8 worm cellular contexts compared by ENCODE assay signal in the genomic region with DNA sequence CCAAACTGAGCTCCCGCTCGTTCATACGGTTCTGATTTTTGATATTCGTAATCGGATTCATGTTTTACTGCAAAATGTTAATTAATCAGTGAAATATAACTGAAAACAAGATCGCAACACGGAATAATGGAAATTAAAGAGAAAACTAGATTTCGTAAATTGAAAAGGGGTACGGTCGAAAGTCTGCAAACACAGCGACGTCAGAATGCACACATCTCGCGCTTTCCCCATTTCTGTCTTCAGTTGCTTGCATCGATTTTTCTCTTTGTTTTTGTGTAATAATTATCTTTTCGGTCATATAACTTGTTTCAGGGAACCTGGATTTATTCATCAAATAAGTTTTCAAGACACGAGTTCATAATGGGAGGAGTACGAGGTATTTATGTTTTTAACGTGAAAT.
TF ChIP-seq lines count a peak whose summit lies in the region.

A gene (minus strand): TSS at position 74 of the 400 bp plus-strand sequence.
A gene (plus strand): TSS at position 306 of the 400 bp plus-strand sequence.

TF ChIP-seq in whole organism, L1 larva, 84 proteins besides CTCF, POLR2A, EP300 and RAD21 (continues in another document):
- TF ChIP-seq grh-1 (GFP tag; IDR thresholded peaks at IDR 0.05; lab: Robert Waterston, UW): no peak
- TF ChIP-seq vab-15 (tag; optimal IDR thresholded peaks at IDR 0.05; lab: Kevin White, UChicago): no peak
- no peak for TF ChIP-seq nhr-84 (tag; optimal IDR thresholded peaks at IDR 0.05; lab: Kevin White, UChicago)
- TF ChIP-seq lin-13 (GFP tag; optimal IDR thresholded peaks at IDR 0.05; lab: Kevin White, UChicago): peak; percentile 6
- peak; percentile 58 for TF ChIP-seq nhr-71 (tag; optimal IDR thresholded peaks at IDR 0.05; lab: Kevin White, UChicago)
- peak; percentile 37 to 69 for TF ChIP-seq lin-35 (GFP tag; optimal IDR thresholded peaks at IDR 0.05; lab: Kevin White, UChicago)
- TF ChIP-seq nhr-76 (tag; optimal IDR thresholded peaks at IDR 0.05; lab: Kevin White, UChicago): no peak
- TF ChIP-seq mdl-1 (tag; optimal IDR thresholded peaks at IDR 0.05; lab: Kevin White, UChicago): no peak
- TF ChIP-seq unc-86 (tag; optimal IDR thresholded peaks at IDR 0.05; lab: Kevin White, UChicago): peak; percentile 8
- peak; percentile 51 for TF ChIP-seq blmp-1 (tag; optimal IDR thresholded peaks at IDR 0.05; lab: Kevin White, UChicago)
- TF ChIP-seq xbp-1 (tag; optimal IDR thresholded peaks at IDR 0.05; lab: Kevin White, UChicago): peak; percentile 37

TF ChIP-seq in whole organism, L2 larva, 48 proteins besides CTCF, POLR2A, EP300 and RAD21 (continues in another document):
- peak; percentile 26 for TF ChIP-seq fos-1 (tag; optimal IDR thresholded peaks at IDR 0.05; lab: Kevin White, UChicago)
- TF ChIP-seq ztf-11 (tag; optimal IDR thresholded peaks at IDR 0.05; lab: Kevin White, UChicago): no peak
- TF ChIP-seq gmeb-1 (tag; optimal IDR thresholded peaks at IDR 0.05; lab: Kevin White, UChicago): no peak
- TF ChIP-seq nhr-129 (tag; optimal IDR thresholded peaks at IDR 0.05; lab: Kevin White, UChicago): peak; percentile 53
- peak; percentile 24 for TF ChIP-seq lin-11 (tag; optimal IDR thresholded peaks at IDR 0.05; lab: Kevin White, UChicago)
- TF ChIP-seq peb-1 (tag; optimal IDR thresholded peaks at IDR 0.05; lab: Kevin White, UChicago): no peak
- no peak for TF ChIP-seq ztf-4 (tag; optimal IDR thresholded peaks at IDR 0.05; lab: Kevin White, UChicago)
- no peak for TF ChIP-seq Y55F3AM.14 (GFP tag; optimal IDR thresholded peaks at IDR 0.05; lab: Kevin White, UChicago)
- peak; percentile 22 for TF ChIP-seq sma-3 (GFP tag; optimal IDR thresholded peaks at IDR 0.05; lab: Kevin White, UChicago)
- no peak for TF ChIP-seq aly-2 (tag; optimal IDR thresholded peaks at IDR 0.05; lab: Kevin White, UChicago)
- no peak for TF ChIP-seq ceh-82 (tag; optimal IDR thresholded peaks at IDR 0.05; lab: Kevin White, UChicago)

TF ChIP-seq in whole organism, L3 larva, 47 proteins besides CTCF, POLR2A, EP300 and RAD21 (continues in another document):
- no peak for TF ChIP-seq eor-1 (tag; optimal IDR thresholded peaks at IDR 0.05; lab: Kevin White, UChicago)
- TF ChIP-seq nhr-28 (tag; optimal IDR thresholded peaks at IDR 0.05; lab: Kevin White, UChicago): no peak
- TF ChIP-seq ceh-16 (tag; optimal IDR thresholded peaks at IDR 0.05; lab: Kevin White, UChicago): no peak
- peak; percentile 44 for TF ChIP-seq lin-39 (tag; optimal IDR thresholded peaks at IDR 0.05; lab: Kevin White, UChicago)
- TF ChIP-seq nhr-25 (tag; optimal IDR thresholded peaks at IDR 0.05; lab: Kevin White, UChicago): peak; percentile 28
- peak; percentile 16 for TF ChIP-seq lin-15B (tag; optimal IDR thresholded peaks at IDR 0.05; lab: Kevin White, UChicago)
- peak; percentile 8 for TF ChIP-seq nhr-43 (tag; optimal IDR thresholded peaks at IDR 0.05; lab: Kevin White, UChicago; ENCODE audit: poor library complexity, severe bottlenecking)
- peak; percentile 15 for TF ChIP-seq sea-2 (GFP tag; optimal IDR thresholded peaks at IDR 0.05; lab: Kevin White, UChicago)
- TF ChIP-seq unc-39 (tag; optimal IDR thresholded peaks at IDR 0.05; lab: Kevin White, UChicago): no peak
- TF ChIP-seq hmg-11 (tag; optimal IDR thresholded peaks at IDR 0.05; lab: Kevin White, UChicago): peak; percentile 79
- no peak for TF ChIP-seq elt-3 (tag; optimal IDR thresholded peaks at IDR 0.05; lab: Kevin White, UChicago)

TF ChIP-seq in whole organism, L4 larva, 104 proteins besides CTCF, POLR2A, EP300 and RAD21 (continues in another document):
- TF ChIP-seq nhr-102 (tag; optimal IDR thresholded peaks at IDR 0.05; lab: Kevin White, UChicago) (no peak), rbr-2 (tag; optimal IDR thresholded peaks at IDR 0.05; lab: Kevin White, UChicago) (peak; percentile 1), nhr-25 (tag; optimal IDR thresholded peaks at IDR 0.05; lab: Kevin White, UChicago; ENCODE audit: borderline replicate concordance, insufficient read depth) (no peak), nhr-28 (tag; optimal IDR thresholded peaks at IDR 0.05; lab: Kevin White, UChicago) (no peak), zip-2 (tag; optimal IDR thresholded peaks at IDR 0.05; lab: Kevin White, UChicago) (no peak), fos-1 (tag; optimal IDR thresholded peaks at IDR 0.05; lab: Kevin White, UChicago) (no peak), mep-1 (tag; optimal IDR thresholded peaks at IDR 0.05; lab: Kevin White, UChicago) (no peak), unc-62 (GFP tag; optimal IDR thresholded peaks at IDR 0.05 in 1 of 2; lab: Kevin White, UChicago) (peak in 1 of 2 experiments; percentile 89), unc-62 (tag; optimal IDR thresholded peaks at IDR 0.05; lab: Kevin White, UChicago) (no peak), lsy-2 (tag; optimal IDR thresholded peaks at IDR 0.05; lab: Kevin White, UChicago) (peak in 1 of 2 experiments; percentile 93)

TF ChIP-seq in whole organism, late embryonic, 69 proteins besides CTCF, POLR2A, EP300 and RAD21 (continues in another document):
- peak; percentile 78 for TF ChIP-seq ceh-48 (tag; optimal IDR thresholded peaks at IDR 0.05; lab: Kevin White, UChicago)
- TF ChIP-seq elt-4 (tag; optimal IDR thresholded peaks at IDR 0.05; lab: Kevin White, UChicago): no peak
- TF ChIP-seq ceh-2 (tag; optimal IDR thresholded peaks at IDR 0.05; lab: Kevin White, UChicago): no peak
- no peak for TF ChIP-seq fkh-10 (GFP tag; optimal IDR thresholded peaks at IDR 0.05; lab: Kevin White, UChicago)
- TF ChIP-seq nfya-1 (tag; optimal IDR thresholded peaks at IDR 0.05; lab: Kevin White, UChicago): no peak
- no peak for TF ChIP-seq ceh-9 (tag; optimal IDR thresholded peaks at IDR 0.05; lab: Kevin White, UChicago)
- TF ChIP-seq hlh-13 (GFP tag; optimal IDR thresholded peaks at IDR 0.05; lab: Kevin White, UChicago): no peak
- peak; percentile 3 for TF ChIP-seq dve-1 (tag; optimal IDR thresholded peaks at IDR 0.05; lab: Kevin White, UChicago)
- peak; percentile 86 for TF ChIP-seq unc-42 (tag; optimal IDR thresholded peaks at IDR 0.05; lab: Kevin White, UChicago)
- TF ChIP-seq unc-3 (GFP tag; conservative IDR thresholded peaks at IDR 0.05; lab: Robert Waterston, UW): no peak
- TF ChIP-seq unc-3 (tag; optimal IDR thresholded peaks at IDR 0.05; lab: Kevin White, UChicago): no peak
- TF ChIP-seq hlh-15 (tag; optimal IDR thresholded peaks at IDR 0.05; lab: Kevin White, UChicago): no peak

TF ChIP-seq in whole organism, midembryonic, 9 proteins besides CTCF, POLR2A, EP300 and RAD21:
- TF ChIP-seq flt-1 (GFP tag; IDR thresholded peaks at IDR 0.05; lab: Robert Waterston, UW): no peak
- TF ChIP-seq T22C8.4 (GFP tag; IDR thresholded peaks at IDR 0.05; lab: Robert Waterston, UW): peak; percentile 62
- no peak for TF ChIP-seq tab-1 (GFP tag; IDR thresholded peaks at IDR 0.05; lab: Robert Waterston, UW)
- TF ChIP-seq cog-1 (tag; optimal IDR thresholded peaks at IDR 0.05; lab: Kevin White, UChicago): no peak
- no peak for TF ChIP-seq ref-1 (GFP tag; conservative IDR thresholded peaks at IDR 0.05; lab: Robert Waterston, UW)
- no peak for TF ChIP-seq ztf-29 (GFP tag; IDR thresholded peaks at IDR 0.05; lab: Robert Waterston, UW)
- no peak for TF ChIP-seq med-1 (GFP tag; optimal IDR thresholded peaks at IDR 0.05; lab: Kevin White, UChicago; ENCODE audit: insufficient read depth)
- TF ChIP-seq ztf-23 (GFP tag; IDR thresholded peaks at IDR 0.05; lab: Robert Waterston, UW): peak; percentile 36; the same call in 1 of the 2 replicates
- TF ChIP-seq klf-2 (GFP tag; conservative IDR thresholded peaks at IDR 0.05; lab: Robert Waterston, UW): no peak

TF ChIP-seq in whole organism, mixed stage, embryonic, 35 proteins besides CTCF, POLR2A, EP300 and RAD21:
- TF ChIP-seq ces-1 (GFP tag; optimal IDR thresholded peaks at IDR 0.05; lab: Kevin White, UChicago) (peak; percentile 78), sem-2 (GFP tag; optimal IDR thresholded peaks at IDR 0.05; lab: Kevin White, UChicago) (no peak), snpc-4 (tag; optimal IDR thresholded peaks at IDR 0.05; lab: Kevin White, UChicago) (no peak), nhr-2 (tag; optimal IDR thresholded peaks at IDR 0.05; lab: Kevin White, UChicago) (no peak), lsy-2 (tag; optimal IDR thresholded peaks at IDR 0.05; lab: Kevin White, UChicago) (peak; percentile 90), nhr-76 (tag; optimal IDR thresholded peaks at IDR 0.05; lab: Kevin White, UChicago) (no peak), lin-32 (GFP tag; optimal IDR thresholded peaks at IDR 0.05; lab: Kevin White, UChicago) (no peak), mep-1 (tag; optimal IDR thresholded peaks at IDR 0.05; lab: Kevin White, UChicago) (peak; percentile 53), ztf-11 (tag; optimal IDR thresholded peaks at IDR 0.05; lab: Kevin White, UChicago) (no peak), unc-62 (GFP tag; optimal IDR thresholded peaks at IDR 0.05; lab: Kevin White, UChicago) (no peak), ceh-43 (GFP tag; optimal IDR thresholded peaks at IDR 0.05; lab: Kevin White, UChicago) (no peak), nhr-237 (tag; optimal IDR thresholded peaks at IDR 0.05; lab: Kevin White, UChicago) (no peak), ceh-39 (tag; optimal IDR thresholded peaks at IDR 0.05; lab: Kevin White, UChicago) (no peak), ham-2 (GFP tag; optimal IDR thresholded peaks at IDR 0.05; lab: Kevin White, UChicago) (no peak), unc-120 (tag; optimal IDR thresholded peaks at IDR 0.05; lab: Kevin White, UChicago; ENCODE audit: poor library complexity, severe bottlenecking) (peak; percentile 73)

TF ChIP-seq in whole organism, young adult, 124 proteins besides CTCF, POLR2A, EP300 and RAD21:
- peak; percentile 7 for TF ChIP-seq lsy-27 (tag; optimal IDR thresholded peaks at IDR 0.05; lab: Kevin White, UChicago; ENCODE audit: borderline replicate concordance, insufficient read depth)
- peak; percentile 37; the same call in 1 of the 2 replicates for TF ChIP-seq pbrm-1 (GFP tag; IDR thresholded peaks at IDR 0.05; lab: Robert Waterston, UW)
- TF ChIP-seq snpc-3.4 (tag; optimal IDR thresholded peaks at IDR 0.05; lab: Kevin White, UChicago): peak; percentile 20
- peak; percentile 24 for TF ChIP-seq tbp1 (GFP tag; optimal IDR thresholded peaks at IDR 0.05; lab: Kevin White, UChicago)
- TF ChIP-seq hrde-1 (tag; optimal IDR thresholded peaks at IDR 0.05; lab: Kevin White, UChicago; ENCODE audit: borderline replicate concordance): no peak
- TF ChIP-seq lsl-1 (GFP tag; optimal IDR thresholded peaks at IDR 0.05; lab: Kevin White, UChicago): peak; percentile 60
- TF ChIP-seq tlf-1 (GFP tag; optimal IDR thresholded peaks at IDR 0.05; lab: Kevin White, UChicago): no peak
- TF ChIP-seq F23B12.7 (tag; optimal IDR thresholded peaks at IDR 0.05; lab: Kevin White, UChicago; ENCODE audit: insufficient read depth): peak; percentile 92
- TF ChIP-seq athp-1 (tag; optimal IDR thresholded peaks at IDR 0.05; lab: Kevin White, UChicago): no peak
- peak; percentile 23; the same call in 1 of the 2 replicates for TF ChIP-seq D2030.7 (GFP tag; IDR thresholded peaks at IDR 0.05; lab: Robert Waterston, UW)
